Fruit fly (Drosophila melanogaster) whole organism, embryonic: ENCODE data around the gene CG44158.
A peak's percentile ranks its signal among the peaks of the same experiment; 100 is the strongest.

Source experiments
- Awh ChIP-seq: fragments of 200-800 bp; sonication (Bioruptor generic); IDR thresholded peaks from 2 replicates; pipeline ENCODE4, ENCODE4 v1.3.6; 2022; ENCODE audit warnings: missing biosample characterization, missing genetic modification characterization
- Bteb2 ChIP-seq: fragments of 200-800 bp; sonication (Bioruptor generic); optimal IDR thresholded peaks from 2 replicates; lab custom pipeline; 2016; ENCODE audit warnings: missing biosample characterization, missing genetic modification characterization
- CG10543 ChIP-seq: fragments of 200-800 bp; sonication (Bioruptor generic); optimal IDR thresholded peaks from 3 replicates; lab custom pipeline; 2017; ENCODE audit warnings: missing biosample characterization, mild to moderate bottlenecking, missing genetic modification characterization, moderate library complexity
- CG10979 ChIP-seq: fragments of 200-800 bp; sonication (Bioruptor generic); optimal IDR thresholded peaks from 2 replicates; lab custom pipeline; 2018; ENCODE audit warnings: missing biosample characterization, mild to moderate bottlenecking, missing genetic modification characterization, moderate library complexity
- CG11723 ChIP-seq: fragments of 200-800 bp; sonication (Bioruptor generic); optimal IDR thresholded peaks from 2 replicates; lab custom pipeline; 2017; ENCODE audit warnings: missing biosample characterization, mild to moderate bottlenecking, missing genetic modification characterization
- CG12104 ChIP-seq: fragments of 200-800 bp; sonication (Bioruptor generic); optimal IDR thresholded peaks from 3 replicates; lab custom pipeline; 2016; ENCODE audit warnings: missing biosample characterization, missing genetic modification characterization
- CG12744 ChIP-seq: fragments of 200-800 bp; sonication (Bioruptor generic); optimal IDR thresholded peaks from 2 replicates; lab custom pipeline; 2016; ENCODE audit warnings: missing biosample characterization, missing genetic modification characterization
- CG17568 ChIP-seq: fragments of 200-800 bp; sonication (Bioruptor generic); optimal IDR thresholded peaks from 2 replicates; lab custom pipeline; 2018; ENCODE audit warnings: missing biosample characterization, mild to moderate bottlenecking, missing genetic modification characterization, moderate library complexity
- CG17912 ChIP-seq: fragments of 200-800 bp; sonication (Bioruptor generic); optimal IDR thresholded peaks from 2 replicates; lab custom pipeline; 2018; ENCODE audit warnings: missing biosample characterization, mild to moderate bottlenecking, missing genetic modification characterization
- CG18619 ChIP-seq: fragments of 200-800 bp; sonication (Bioruptor generic); optimal IDR thresholded peaks from 3 replicates; lab custom pipeline; 2017; ENCODE audit warnings: missing biosample characterization, mild to moderate bottlenecking, missing genetic modification characterization
- CG30020 ChIP-seq: fragments of 200-800 bp; optimal IDR thresholded peaks from 2 replicates; lab custom pipeline; 2019; ENCODE audit warnings: missing biosample characterization, mild to moderate bottlenecking, missing genetic modification characterization, moderate library complexity
- CG30403 ChIP-seq: fragments of 200-800 bp; sonication (Bioruptor generic); optimal IDR thresholded peaks from 3 replicates; lab custom pipeline; 2016; ENCODE audit warnings: missing biosample characterization, missing genetic modification characterization
- CG3995 ChIP-seq: fragments of 200-800 bp; sonication (Bioruptor generic); optimal IDR thresholded peaks from 3 replicates; lab custom pipeline; 2016; ENCODE audit warnings: missing biosample characterization, missing genetic modification characterization
- CG5180 ChIP-seq: fragments of 200-800 bp; sonication (Bioruptor generic); optimal IDR thresholded peaks from 3 replicates; lab custom pipeline; 2017; ENCODE audit warnings: missing biosample characterization, missing genetic modification characterization, mild to moderate bottlenecking, moderate library complexity, missing genetic modification reagents
- CG6765 ChIP-seq: fragments of 200-800 bp; sonication (Bioruptor generic); optimal IDR thresholded peaks from 3 replicates; lab custom pipeline; 2017; ENCODE audit warnings: missing biosample characterization, mild to moderate bottlenecking, missing genetic modification characterization
- CG6813 ChIP-seq: fragments of 200-800 bp; sonication (Bioruptor generic); optimal IDR thresholded peaks from 2 replicates; lab custom pipeline; 2017; ENCODE audit warnings: missing biosample characterization, missing genetic modification characterization, mild to moderate bottlenecking, moderate library complexity, missing genetic modification reagents
- CG6854 ChIP-seq: fragments of 200-800 bp; sonication (Bioruptor generic); optimal IDR thresholded peaks from 3 replicates; lab custom pipeline; 2017; ENCODE audit warnings: missing biosample characterization, mild to moderate bottlenecking, missing genetic modification characterization
- CG7357 ChIP-seq: fragments of 200-800 bp; sonication (Bioruptor generic); IDR thresholded peaks from 3 replicates; pipeline ENCODE4 v1.3.6; 2022; ENCODE audit warnings: missing biosample characterization, missing genetic modification characterization
- CG8089 ChIP-seq: fragments of 200-800 bp; sonication (Bioruptor generic); optimal IDR thresholded peaks from 3 replicates; lab custom pipeline; 2016; ENCODE audit warnings: missing biosample characterization, missing genetic modification characterization
- CG8765 ChIP-seq: fragments of 200-800 bp; sonication (Bioruptor generic); IDR thresholded peaks from 2 replicates; pipeline ENCODE4 v1.3.6; 2022; ENCODE audit warnings: missing biosample characterization, missing genetic modification characterization
- Dek ChIP-seq: fragments of 200-800 bp; sonication (Bioruptor generic); optimal IDR thresholded peaks from 3 replicates; lab custom pipeline; 2019; ENCODE audit warnings: missing biosample characterization, mild to moderate bottlenecking, missing genetic modification characterization, moderate library complexity
- Ets97D ChIP-seq: fragments of 200-800 bp; sonication (Bioruptor generic); optimal IDR thresholded peaks from 3 replicates; lab custom pipeline; 2016; ENCODE audit warnings: missing biosample characterization, missing genetic modification characterization
- Fer1 ChIP-seq: fragments of 200-800 bp; sonication (Bioruptor generic); optimal IDR thresholded peaks from 2 replicates; lab custom pipeline; 2017; ENCODE audit warnings: missing biosample characterization, mild to moderate bottlenecking, missing genetic modification characterization
- Hmr ChIP-seq: fragments of 200-800 bp; sonication (Bioruptor generic); optimal IDR thresholded peaks from 3 replicates; lab custom pipeline; 2017; ENCODE audit warnings: mild to moderate bottlenecking, missing biosample characterization, missing genetic modification reagents, missing genetic modification characterization
- Lhr ChIP-seq: fragments of 200-800 bp; sonication (Bioruptor generic); optimal IDR thresholded peaks from 3 replicates; lab custom pipeline; 2017; ENCODE audit warnings: mild to moderate bottlenecking, missing biosample characterization, missing genetic modification reagents, missing genetic modification characterization
- Mes4 ChIP-seq: fragments of 200-800 bp; sonication (Bioruptor generic); optimal IDR thresholded peaks from 2 replicates; lab custom pipeline; 2016; ENCODE audit warnings: missing biosample characterization, missing genetic modification characterization
- NC2α ChIP-seq: fragments of 200-800 bp; sonication (Bioruptor generic); optimal IDR thresholded peaks from 2 replicates; lab custom pipeline; 2016; ENCODE audit warnings: missing biosample characterization, missing genetic modification characterization
- Optix ChIP-seq: fragments of 200-800 bp; sonication (Bioruptor generic); IDR thresholded peaks from 3 replicates; pipeline ENCODE4 v1.3.6; 2022; ENCODE audit warnings: missing biosample characterization, missing genetic modification characterization
- Ravus ChIP-seq: fragments of 200-800 bp; sonication (Bioruptor generic); IDR thresholded peaks from 2 replicates; pipeline ENCODE4 v1.3.6; 2022; ENCODE audit warnings: missing biosample characterization, missing genetic modification characterization
- Side ChIP-seq: fragments of 200-800 bp; sonication (Bioruptor generic); optimal IDR thresholded peaks from 2 replicates; lab custom pipeline; 2016; ENCODE audit warnings: missing biosample characterization, missing genetic modification characterization
- ac ChIP-seq: fragments of 200-800 bp; sonication (Bioruptor generic); optimal IDR thresholded peaks from 3 replicates; lab custom pipeline; 2017; ENCODE audit warnings: missing biosample characterization, mild to moderate bottlenecking, missing genetic modification characterization
- bab2 ChIP-seq: fragments of 200-800 bp; sonication (Bioruptor generic); optimal IDR thresholded peaks from 2 replicates; lab custom pipeline; 2016; ENCODE audit warnings: missing biosample characterization, missing genetic modification characterization
- crol ChIP-seq: fragments of 200-800 bp; sonication (Bioruptor generic); IDR thresholded peaks from 2 replicates; pipeline ENCODE4 v1.3.6; 2022; ENCODE audit warnings: missing biosample characterization, missing genetic modification characterization
- dysf ChIP-seq: fragments of 200-800 bp; sonication (Bioruptor generic); IDR thresholded peaks from 3 replicates; pipeline ENCODE4 v1.3.6; 2022; ENCODE audit warnings: missing biosample characterization, missing genetic modification characterization
- en ChIP-seq: fragments of 200-800 bp; sonication (Bioruptor generic); optimal IDR thresholded peaks from 2 replicates; lab custom pipeline; 2016; ENCODE audit warnings: missing biosample characterization, missing genetic modification characterization
- eve ChIP-seq, 2 experiments: fragments of >200 bp; optimal IDR thresholded peaks; 2 replicates each; lab custom pipeline; 2017; ENCODE audit warnings: missing biosample characterization in 2 of 2, missing genetic modification characterization in 2 of 2
- fru ChIP-seq: fragments of >200 bp; optimal IDR thresholded peaks from 2 replicates; lab custom pipeline; 2017
- gcm2 ChIP-seq: fragments of 200-800 bp; sonication (Bioruptor generic); optimal IDR thresholded peaks from 2 replicates; lab custom pipeline; 2016; ENCODE audit warnings: missing biosample characterization, missing genetic modification characterization
- gem ChIP-seq: fragments of 200-800 bp; sonication (Bioruptor generic); optimal IDR thresholded peaks from 2 replicates; lab custom pipeline; 2019; ENCODE audit warnings: missing biosample characterization, mild to moderate bottlenecking, missing genetic modification characterization, moderate library complexity
- hbn ChIP-seq: fragments of 200-800 bp; sonication (Bioruptor generic); IDR thresholded peaks from 2 replicates; pipeline ENCODE4 v1.3.6; 2022; ENCODE audit warnings: missing biosample characterization, missing genetic modification characterization; ENCODE audit not compliant: partially characterized antibody
- knrl ChIP-seq: fragments of 200-800 bp; sonication (Bioruptor generic); IDR thresholded peaks from 3 replicates; pipeline ENCODE4 v1.3.6; 2022; ENCODE audit warnings: missing biosample characterization, missing genetic modification characterization; ENCODE audit not compliant: partially characterized antibody
- mirr ChIP-seq: fragments of 200-800 bp; sonication (Bioruptor generic); optimal IDR thresholded peaks from 3 replicates; lab custom pipeline; 2018; ENCODE audit warnings: missing biosample characterization, mild to moderate bottlenecking, missing genetic modification characterization
- nerfin-2 ChIP-seq: fragments of 200-800 bp; sonication (Bioruptor generic); IDR thresholded peaks from 2 replicates; pipeline ENCODE4 v1.3.6; 2022; ENCODE audit warnings: missing biosample characterization, missing genetic modification characterization; ENCODE audit not compliant: partially characterized antibody
- peb ChIP-seq: fragments of 200-800 bp; sonication (Bioruptor generic); IDR thresholded peaks from 2 replicates; pipeline ENCODE4 v1.3.6; 2022; ENCODE audit warnings: missing biosample characterization, missing genetic modification characterization
- prd ChIP-seq, 3 experiments: fragments of >200 bp in 2 of 3; fragments of 200-800 bp in 1 of 3; sonication (Bioruptor generic) in 1 of 3; optimal IDR thresholded peaks in 2 of 3; IDR thresholded peaks in 1 of 3; 2 replicates in 2 of 3; 3 replicates in 1 of 3; pipeline versions ENCODE4 v1.3.6 to Lab custom; 2017 to 2022; ENCODE audit warnings: missing biosample characterization in 1 of 3, missing genetic modification characterization in 1 of 3
- sim ChIP-seq: fragments of 200-800 bp; sonication (Bioruptor generic); IDR thresholded peaks from 2 replicates; pipeline ENCODE4 v1.3.6; 2022; ENCODE audit warnings: missing biosample characterization, missing genetic modification characterization
- tll ChIP-seq, 2 experiments: fragments of 200-800 bp in 1 of 2; fragments of >200 bp in 1 of 2; sonication (Bioruptor generic) in 1 of 2; optimal IDR thresholded peaks; 2 replicates each; lab custom pipeline; 2017 to 2019; ENCODE audit warnings: missing biosample characterization in 2 of 2, missing genetic modification characterization in 2 of 2, mild to moderate bottlenecking in 1 of 2, moderate library complexity in 1 of 2
- ttk ChIP-seq: fragments of 200-800 bp; sonication (Bioruptor generic); IDR thresholded peaks from 2 replicates; pipeline ENCODE4 v2.1.2; 2022; ENCODE audit warnings: missing biosample characterization, missing genetic modification characterization
- wdn ChIP-seq: fragments of 200-800 bp; sonication (Bioruptor generic); IDR thresholded peaks from 2 replicates; pipeline ENCODE4 v1.3.6; 2022; ENCODE audit warnings: missing biosample characterization, missing genetic modification characterization

The CG44158 gene

dm6 chr3R:18196991-18197801 is 11.4 kb upstream of the CG44158 start (continued):
- TF ChIP-seq CG17568 (GFP tag; lab: Kevin White, UChicago), result no peak
- no peak for TF ChIP-seq NC2α (GFP tag; lab: Kevin White, UChicago)
- no peak for TF ChIP-seq CG5180
- no peak for TF ChIP-seq hbn (GFP tag; lab: Robert Waterston, UW)
- no peak for TF ChIP-seq sim (GFP tag; lab: Robert Waterston, UW)
- no peak for TF ChIP-seq Fer1 (GFP tag; lab: Kevin White, UChicago)
- TF ChIP-seq Optix (GFP tag; lab: Robert Waterston, UW), result no peak
- no peak for TF ChIP-seq CG6813 (GFP tag; lab: Kevin White, UChicago)
- 0 out of 3 replicates have a peak, but pooled peaks have one; percentile 14 for TF ChIP-seq CG7357 (GFP tag; lab: Robert Waterston, UW)
- no peak for TF ChIP-seq eve (GFP tag; optimal IDR thresholded peaks at IDR 0.05; lab: Kevin White, UChicago)
- TF ChIP-seq Awh (GFP tag; lab: Robert Waterston, UW), result no peak
- no peak for TF ChIP-seq nerfin-2 (GFP tag; lab: Robert Waterston, UW)
- no peak for TF ChIP-seq crol
- peak; percentile 49 for TF ChIP-seq CG10979 (tag; lab: Kevin White, UChicago)
- TF ChIP-seq Lhr (GFP tag; lab: Kevin White, UChicago), result no peak
- TF ChIP-seq CG12104 (GFP tag; lab: Kevin White, UChicago), result peak; percentile 59
- TF ChIP-seq Dek (tag; lab: Kevin White, UChicago), result peak; percentile 24
- TF ChIP-seq CG12744 (GFP tag; lab: Kevin White, UChicago), result no peak
- no peak for TF ChIP-seq CG8765 (GFP tag; lab: Robert Waterston, UW)
- no peak for TF ChIP-seq peb (GFP tag; lab: Robert Waterston, UW)
- TF ChIP-seq wdn (GFP tag; lab: Robert Waterston, UW), result no peak
- peak; percentile 79 for TF ChIP-seq gem (tag; lab: Kevin White, UChicago)
- TF ChIP-seq Mes4, result no peak
- TF ChIP-seq CG3995 (GFP tag; lab: Kevin White, UChicago), result no peak
- no peak for TF ChIP-seq CG11723
- TF ChIP-seq Bteb2, result no peak
- peak; percentile 62 for TF ChIP-seq Hmr (GFP tag; lab: Kevin White, UChicago)
- TF ChIP-seq CG30020, result peak; percentile 9
- TF ChIP-seq CG10543 (GFP tag; lab: Kevin White, UChicago), result peak; percentile 51
- no peak for TF ChIP-seq ac (GFP tag; lab: Kevin White, UChicago)
- peak; percentile 35 for TF ChIP-seq CG6765 (GFP tag; lab: Kevin White, UChicago)
- TF ChIP-seq Ravus (GFP tag; lab: Robert Waterston, UW), result no peak
- no peak for TF ChIP-seq en
- TF ChIP-seq Ets97D (GFP tag; lab: Kevin White, UChicago), result no peak
- TF ChIP-seq prd (optimal IDR thresholded peaks at IDR 0.05; lab: Kevin White, UChicago), result no peak
- TF ChIP-seq prd (GFP tag; IDR thresholded peaks at IDR 0.05; lab: Robert Waterston, UW), result no peak
- TF ChIP-seq CG30403 (GFP tag; lab: Kevin White, UChicago), result peak; percentile 77
- TF ChIP-seq CG8089 (GFP tag; lab: Kevin White, UChicago), result no peak
- TF ChIP-seq gcm2, result no peak
- no peak for TF ChIP-seq fru (lab: Kevin White, UChicago)
- no peak for TF ChIP-seq CG17912
- TF ChIP-seq bab2 (GFP tag; lab: Kevin White, UChicago), result peak; percentile 62
- no peak for TF ChIP-seq tll (GFP tag; optimal IDR thresholded peaks at IDR 0.05; lab: Kevin White, UChicago)
- no peak for TF ChIP-seq Side (GFP tag; lab: Kevin White, UChicago)
- peak; percentile 41 for TF ChIP-seq CG6854 (GFP tag; lab: Kevin White, UChicago)
- no peak for TF ChIP-seq mirr (GFP tag; lab: Kevin White, UChicago)
- peak; percentile 75 for TF ChIP-seq CG18619
- TF ChIP-seq ttk (GFP tag; lab: Robert Waterston, UW), result no peak
- TF ChIP-seq dysf (GFP tag; lab: Robert Waterston, UW), result no peak
- no peak for TF ChIP-seq knrl (GFP tag; lab: Robert Waterston, UW)
